Fruit fly (Drosophila melanogaster): ENCODE data around the gene SmB.

Gene SmB

DNA sequence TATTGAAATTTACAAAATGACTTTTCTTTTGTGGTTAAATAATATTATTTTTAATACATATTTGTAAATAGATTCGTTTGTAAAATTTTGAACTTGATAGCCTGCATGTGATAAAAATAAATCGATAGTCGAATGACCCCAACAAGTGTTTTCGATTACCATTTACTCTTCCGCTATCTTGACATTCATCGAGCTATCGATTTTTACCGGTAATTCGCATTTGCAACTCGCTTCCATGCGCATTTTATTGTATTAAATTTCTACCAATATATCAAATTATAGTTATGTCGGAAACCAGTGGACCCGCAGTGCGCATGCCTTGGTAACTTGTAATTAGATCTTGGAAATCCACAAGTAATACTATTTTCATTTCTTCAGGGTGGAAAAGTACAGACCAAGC, 7.4 kb downstream of the SmB start, which contains the start of gene RfC3 (continued):
- TF ChIP-seq mld (GFP tag; IDR thresholded peaks at IDR 0.05; ENCODE audit: partially characterized antibody) (peak; percentile 94), crp (GFP tag; optimal IDR thresholded peaks at IDR 0.05) (no peak), CG17612 (GFP tag; IDR thresholded peaks at IDR 0.05) (no peak), HmgZ (tag; optimal IDR thresholded peaks at IDR 0.05) (no peak), CG7556 (GFP tag; optimal IDR thresholded peaks at IDR 0.05) (no peak), CG17802 (tag; optimal IDR thresholded peaks at IDR 0.05) (no peak), zfh2 (GFP tag; optimal IDR thresholded peaks at IDR 0.05) (no peak), CG1647 (GFP tag; optimal IDR thresholded peaks at IDR 0.05) (no peak), tgo (GFP tag; IDR thresholded peaks at IDR 0.05) (no peak), caup (GFP tag; optimal IDR thresholded peaks at IDR 0.05; ENCODE audit: severe bottlenecking) (no peak), hb (GFP tag; IDR thresholded peaks at IDR 0.05; ENCODE audit: partially characterized antibody) (peak; percentile 80), CG8944 (GFP tag; optimal IDR thresholded peaks at IDR 0.05) (no peak), chn (GFP tag; optimal IDR thresholded peaks at IDR 0.05) (no peak), cg (GFP tag; optimal IDR thresholded peaks at IDR 0.05) (no peak), CG15011 (GFP tag; optimal IDR thresholded peaks at IDR 0.05) (no peak), dati (GFP tag; IDR thresholded peaks at IDR 0.05) (no peak), cas (GFP tag; IDR thresholded peaks at IDR 0.05) (no peak), Drgx (GFP tag; IDR thresholded peaks at IDR 0.05) (no peak), MBD-R2 (GFP tag; IDR thresholded peaks at IDR 0.05) (peak; percentile 51; the same call in 1 of the 2 replicates), tx (GFP tag; optimal IDR thresholded peaks at IDR 0.05) (no peak), run (tag; optimal IDR thresholded peaks at IDR 0.05) (no peak), CG10654 (GFP tag; optimal IDR thresholded peaks at IDR 0.05) (no peak), gsb (GFP tag; IDR thresholded peaks at IDR 0.05) (no peak), HHEX (GFP tag; optimal IDR thresholded peaks at IDR 0.05) (no peak), ap (GFP tag; IDR thresholded peaks at IDR 0.05) (no peak), CG14710 (tag; optimal IDR thresholded peaks at IDR 0.05) (no peak), jumu (GFP tag; optimal IDR thresholded peaks at IDR 0.05) (no peak), Jarid2 (GFP tag; optimal IDR thresholded peaks at IDR 0.05) (no peak), sqz (GFP tag; optimal IDR thresholded peaks at IDR 0.05) (no peak), sisA (GFP tag; IDR thresholded peaks at IDR 0.05) (no peak), zen2 (GFP tag; IDR thresholded peaks at IDR 0.05; ENCODE audit: partially characterized antibody) (peak; percentile 96), lab (GFP tag; optimal IDR thresholded peaks at IDR 0.05) (no peak), bcd (GFP tag; optimal IDR thresholded peaks at IDR 0.05) (no peak), Max (GFP tag; optimal IDR thresholded peaks at IDR 0.05) (peak; percentile 28), vfl (GFP tag; optimal IDR thresholded peaks at IDR 0.05) (no peak), NK7.1 (GFP tag; optimal IDR thresholded peaks at IDR 0.05) (no peak), CG2712 (tag; optimal IDR thresholded peaks at IDR 0.05) (no peak), GATAe (GFP tag; conservative IDR thresholded peaks at IDR 0.05) (no peak), CG14050 (GFP tag; IDR thresholded peaks at IDR 0.05) (no peak), CG6272 (GFP tag; IDR thresholded peaks at IDR 0.05) (no peak), vnd (GFP tag; IDR thresholded peaks at IDR 0.05; ENCODE audit: partially characterized antibody) (peak; percentile 87), lbe (GFP tag; optimal IDR thresholded peaks at IDR 0.05) (no peak), twi (tag; optimal IDR thresholded peaks at IDR 0.05) (no peak), Oaz (GFP tag; IDR thresholded peaks at IDR 0.05) (no peak), CG13624 (GFP tag; optimal IDR thresholded peaks at IDR 0.05) (no peak), Adf1 (GFP tag; IDR thresholded peaks at IDR 0.05) (no peak), Kr (GFP tag; optimal IDR thresholded peaks at IDR 0.05) (no peak), cwo (GFP tag; optimal IDR thresholded peaks at IDR 0.05) (no peak), Hey (tag; optimal IDR thresholded peaks at IDR 0.05) (no peak), CG2875 (GFP tag; optimal IDR thresholded peaks at IDR 0.05) (no peak), Fer2 (tag; optimal IDR thresholded peaks at IDR 0.05) (no peak), ara (GFP tag; IDR thresholded peaks at IDR 0.05) (no peak)
